Worm (Caenorhabditis elegans) whole organism, young adult: ENCODE results near the gene T02G5.7.

ENCODE experiments used
- B0019.2 ChIP-seq: fragments of 200-800 bp; sonication (Bioruptor generic); conservative IDR thresholded peaks from 2 replicates; pipeline ENCODE4 v1.3.6; 2022; ENCODE audit warnings: missing genetic modification reagents, missing genetic modification characterization, missing compliant biosample characterization
- F39B2.1 ChIP-seq: fragments of 200-800 bp; sonication (Bioruptor generic); IDR thresholded peaks from 2 replicates; pipeline ENCODE4 v1.3.6; 2022; ENCODE audit warnings: missing genetic modification reagents, missing genetic modification characterization, missing compliant biosample characterization
- F57C9.4 ChIP-seq: sonication (generic microtip); optimal IDR thresholded peaks from 2 replicates; lab custom pipeline; 2017; ENCODE audit warnings: mild to moderate bottlenecking, missing genetic modification characterization, missing compliant biosample characterization
- ama-1 ChIP-seq, 3 experiments: fragments of 150-350 bp in 1 of 3; sonication (generic microtip) in 2 of 3; optimal IDR thresholded peaks; 2 replicates each; lab custom pipeline; 2014 to 2018; ENCODE audit warnings: missing biosample characterization in 2 of 3, missing genetic modification characterization in 2 of 3, missing genetic modification reagents in 2 of 3
- attf-3 ChIP-seq: fragments of 200-800 bp; sonication (Bioruptor generic); conservative IDR thresholded peaks from 2 replicates; pipeline ENCODE4 v1.3.6; 2022; ENCODE audit warnings: missing genetic modification reagents, missing genetic modification characterization, missing compliant biosample characterization
- ceh-91 ChIP-seq: fragments of 200-800 bp; sonication (Bioruptor generic); IDR thresholded peaks from 2 replicates; pipeline ENCODE4 v1.3.6; 2022; ENCODE audit warnings: missing genetic modification reagents, missing genetic modification characterization, missing compliant biosample characterization
- egl-44 ChIP-seq: fragments of 200-800 bp; sonication (Bioruptor generic); IDR thresholded peaks from 2 replicates; pipeline ENCODE4 v1.3.6; 2022; ENCODE audit warnings: missing genetic modification reagents, missing genetic modification characterization, missing compliant biosample characterization
- egrh-3 ChIP-seq: fragments of 200-800 bp; sonication (Bioruptor generic); IDR thresholded peaks from 2 replicates; pipeline ENCODE4 v1.3.6; 2022; ENCODE audit warnings: missing genetic modification reagents, missing genetic modification characterization, missing compliant biosample characterization
- hmg-1.2 ChIP-seq: fragments of 200-800 bp; sonication (Bioruptor generic); IDR thresholded peaks from 2 replicates; pipeline ENCODE4 v1.3.6; 2022; ENCODE audit warnings: missing genetic modification reagents, missing genetic modification characterization, missing compliant biosample characterization
- lin-26 ChIP-seq: fragments of 200-800 bp; sonication (Bioruptor generic); IDR thresholded peaks from 2 replicates; pipeline ENCODE4 v1.3.6; 2022; ENCODE audit warnings: missing genetic modification reagents, missing genetic modification characterization, missing compliant biosample characterization
- lsy-27 ChIP-seq: sonication (generic microtip); optimal IDR thresholded peaks from 2 replicates; lab custom pipeline; 2017; ENCODE audit warnings: missing genetic modification characterization, mild to moderate bottlenecking, missing compliant biosample characterization, antibody characterized with exemption, missing genotype, borderline replicate concordance; ENCODE audit not compliant: insufficient read depth
- nfyb-1 ChIP-seq: fragments of 200-800 bp; sonication (Bioruptor generic); IDR thresholded peaks from 2 replicates; pipeline ENCODE4 v1.3.6; 2022; ENCODE audit warnings: missing genetic modification reagents, missing genetic modification characterization, missing compliant biosample characterization
- nhr-120 ChIP-seq: fragments of 200-800 bp; sonication (Bioruptor generic); IDR thresholded peaks from 2 replicates; pipeline ENCODE4 v1.3.6; 2022; ENCODE audit warnings: missing genetic modification characterization, missing compliant biosample characterization
- snpc-1.3 ChIP-seq: sonication (generic microtip); optimal IDR thresholded peaks from 2 replicates; lab custom pipeline; 2017; ENCODE audit warnings: missing genetic modification characterization, mild to moderate bottlenecking, missing compliant biosample characterization, antibody characterized with exemption, moderate library complexity, missing genotype, missing genetic modification reagents; ENCODE audit not compliant: insufficient read depth
- somi-1 ChIP-seq: fragments of 200-800 bp; sonication (Bioruptor generic); optimal IDR thresholded peaks from 2 replicates; lab custom pipeline; 2018; ENCODE audit warnings: mild to moderate bottlenecking, missing genetic modification characterization, missing compliant biosample characterization
- tlf-1 ChIP-seq: fragments of 200-800 bp; sonication (Bioruptor generic); optimal IDR thresholded peaks from 2 replicates; lab custom pipeline; 2018; ENCODE audit warnings: mild to moderate bottlenecking, missing genetic modification characterization, missing compliant biosample characterization
- xnd-1 ChIP-seq: sonication (generic microtip); optimal IDR thresholded peaks from 2 replicates; lab custom pipeline; 2016; ENCODE audit warnings: missing genotype, missing genetic modification reagents, missing genetic modification characterization, missing compliant biosample characterization
- ztf-25 ChIP-seq: fragments of 200-800 bp; sonication (Bioruptor generic); IDR thresholded peaks from 2 replicates; pipeline ENCODE4 v1.3.6; 2022; ENCODE audit warnings: missing genetic modification reagents, missing genetic modification characterization, missing compliant biosample characterization
- ztf-26 ChIP-seq: sonication (generic microtip); optimal IDR thresholded peaks from 2 replicates; lab custom pipeline; 2017; ENCODE audit warnings: missing genetic modification characterization, missing compliant biosample characterization
- ztf-3 ChIP-seq: fragments of 200-800 bp; sonication (Bioruptor generic); optimal IDR thresholded peaks from 2 replicates; lab custom pipeline; 2018; ENCODE audit warnings: mild to moderate bottlenecking, missing genetic modification characterization, missing compliant biosample characterization

The T02G5.7 gene

DNA sequence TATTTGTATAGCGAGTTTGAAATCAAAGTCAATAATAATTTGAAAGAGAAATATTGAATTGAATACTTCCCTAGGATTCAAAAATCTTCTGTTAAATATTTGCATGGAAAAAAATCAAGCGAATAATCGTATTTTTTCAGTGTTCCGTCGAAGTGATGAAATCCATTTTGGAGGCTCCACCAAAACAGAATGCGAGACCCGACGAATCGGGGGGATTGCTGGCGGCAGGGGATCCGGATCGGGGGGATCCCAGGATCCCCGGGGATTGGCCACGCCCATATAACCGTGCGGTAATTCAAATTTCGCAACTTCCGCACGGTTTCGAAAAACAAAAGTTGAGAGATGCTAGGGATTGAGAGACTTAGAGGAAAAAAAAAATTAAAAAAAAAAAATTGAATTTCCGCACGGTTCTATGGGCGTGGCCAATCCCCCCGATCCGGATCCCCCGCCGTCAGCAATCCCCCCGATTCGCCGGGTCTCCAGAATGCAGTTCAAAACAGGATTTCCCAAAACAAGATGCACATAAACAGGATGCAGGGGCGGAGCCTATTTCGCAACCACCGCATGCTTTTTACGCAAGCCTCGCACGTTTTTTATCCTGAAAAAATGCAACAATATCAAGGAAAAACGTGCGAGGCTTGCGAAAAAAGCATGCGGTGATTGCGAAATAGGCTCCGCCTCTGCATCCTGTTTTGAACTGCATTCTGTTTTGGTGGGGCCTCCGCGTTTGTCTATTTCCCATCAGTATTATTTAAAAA, 47.4 kb downstream of the T02G5.7 start, which contains the start of gene F10E7.11 (continued):
- TF ChIP-seq ztf-26 (tag; lab: Kevin White, UChicago) (no peak), hmg-1.2 (GFP tag; lab: Robert Waterston, UW) (peak; percentile 7; the same call in 1 of the 2 replicates), somi-1 (GFP tag; lab: Kevin White, UChicago) (no peak), snpc-1.3 (tag; lab: Kevin White, UChicago) (no peak), lin-26 (GFP tag; lab: Robert Waterston, UW) (peak; percentile 26; the same call in 1 of the 2 replicates), xnd-1 (tag; lab: Kevin White, UChicago) (peak; percentile 4), lsy-27 (no peak), tlf-1 (GFP tag; lab: Kevin White, UChicago) (no peak), egrh-3 (GFP tag; lab: Robert Waterston, UW) (peak; percentile 38; the same call in 1 of the 2 replicates), ztf-3 (no peak), F39B2.1 (GFP tag; lab: Robert Waterston, UW) (no peak), nhr-120 (GFP tag; lab: Robert Waterston, UW) (no peak), ceh-91 (GFP tag; lab: Robert Waterston, UW) (no peak; the same call in 1 of the 2 replicates), egl-44 (GFP tag; lab: Robert Waterston, UW) (no peak), ama-1 (optimal IDR thresholded peaks at IDR 0.05; lab: Kevin White, UChicago) (no peak), ama-1 (GFP tag; optimal IDR thresholded peaks at IDR 0.05; lab: Kevin White, UChicago) (no peak), F57C9.4 (tag; lab: Kevin White, UChicago) (no peak), attf-3 (0 out of 2 replicates have a peak, but pooled peaks have one; percentile 39), ztf-25 (GFP tag; lab: Robert Waterston, UW) (0 out of 2 replicates have a peak, but pooled peaks have one; percentile 21)

DNA sequence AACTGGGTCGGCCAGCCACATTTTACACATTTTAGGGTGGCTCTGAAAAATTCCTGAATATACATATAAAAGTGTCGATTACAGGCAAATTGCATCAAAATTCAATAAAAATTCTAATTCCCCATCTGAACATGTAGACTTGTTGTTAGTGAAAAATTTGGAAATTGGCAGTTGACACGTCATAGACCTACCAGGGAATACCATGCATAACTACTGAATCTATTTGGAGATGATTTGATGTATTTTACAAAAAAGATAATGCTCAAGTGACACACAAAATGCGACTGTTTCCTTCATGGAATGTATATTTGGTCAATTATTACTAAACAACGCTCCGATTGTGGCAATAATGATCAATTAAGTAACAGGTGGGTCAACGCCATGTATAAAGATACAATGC, 51.0 kb downstream of the T02G5.7 start, which contains the start of gene F10E7.1:
Gene F10E7.1 (plus strand): TSS at position 301 of the 400 bp plus-strand sequence.
- TF ChIP-seq F39B2.1 (GFP tag; lab: Robert Waterston, UW) (no peak), nfyb-1 (GFP tag; lab: Robert Waterston, UW) (no peak), B0019.2 (GFP tag; lab: Robert Waterston, UW) (no peak)
